Fruit fly (Drosophila melanogaster) whole organism, embryonic: ENCODE measurements around the gene moody.
A peak's percentile ranks its signal among the peaks of the same experiment; 100 is the strongest.

Source experiments
- BtbVII ChIP-seq: fragments of 200-800 bp; sonication (Bioruptor generic); optimal IDR thresholded peaks from 3 replicates; lab custom pipeline; 2017; ENCODE audit warnings: missing biosample characterization, mild to moderate bottlenecking, missing genetic modification characterization
- CG10321 ChIP-seq: fragments of 200-800 bp; sonication (Bioruptor generic); IDR thresholded peaks from 2 replicates; pipeline ENCODE4 v1.3.6; 2022; ENCODE audit warnings: missing biosample characterization, missing genetic modification characterization
- CG12659 ChIP-seq: fragments of 200-800 bp; sonication (Bioruptor generic); optimal IDR thresholded peaks from 3 replicates; lab custom pipeline; 2017; ENCODE audit warnings: mild to moderate bottlenecking, missing biosample characterization, missing genetic modification reagents, missing genetic modification characterization
- CG16779 ChIP-seq: fragments of 200-800 bp; sonication (Bioruptor generic); IDR thresholded peaks from 2 replicates; pipeline ENCODE4 v1.3.6; 2022; ENCODE audit warnings: missing biosample characterization, missing genetic modification characterization
- CG16813 ChIP-seq: fragments of 200-800 bp; sonication (Bioruptor generic); IDR thresholded peaks from 3 replicates; pipeline ENCODE4 v1.3.6; 2022; ENCODE audit warnings: missing biosample characterization, missing genetic modification characterization; ENCODE audit not compliant: partially characterized antibody
- CG16863 ChIP-seq: fragments of 200-800 bp; sonication (Bioruptor generic); optimal IDR thresholded peaks from 3 replicates; lab custom pipeline; 2016; ENCODE audit warnings: missing biosample characterization, missing genetic modification characterization
- CG17361 ChIP-seq: fragments of 200-800 bp; sonication (Bioruptor generic); IDR thresholded peaks from 3 replicates; pipeline ENCODE4 v1.3.6; 2022; ENCODE audit warnings: missing biosample characterization, missing genetic modification characterization
- CG18011 ChIP-seq: fragments of 200-800 bp; sonication (Bioruptor generic); optimal IDR thresholded peaks from 2 replicates; lab custom pipeline; 2017; ENCODE audit warnings: missing biosample characterization, missing genetic modification characterization, mild to moderate bottlenecking, moderate library complexity, missing genotype
- CG18476 ChIP-seq: fragments of 200-800 bp; sonication (Bioruptor generic); optimal IDR thresholded peaks from 2 replicates; lab custom pipeline; 2016; ENCODE audit warnings: missing biosample characterization, mild to moderate bottlenecking, missing genetic modification characterization
- CG34224 ChIP-seq: fragments of 200-800 bp; sonication (Bioruptor generic); IDR thresholded peaks from 3 replicates; pipeline ENCODE4 v1.3.6; 2022; ENCODE audit warnings: missing biosample characterization, missing genetic modification characterization; ENCODE audit not compliant: partially characterized antibody
- CG4404 ChIP-seq: fragments of 200-800 bp; sonication (Bioruptor generic); IDR thresholded peaks from 2 replicates; pipeline ENCODE4 v1.3.6; 2022; ENCODE audit warnings: missing biosample characterization, missing genetic modification characterization
- CG5953 ChIP-seq: fragments of 200-800 bp; sonication (Bioruptor generic); IDR thresholded peaks from 2 replicates; pipeline ENCODE4 v1.3.6; 2022; ENCODE audit warnings: missing biosample characterization, missing genetic modification characterization
- CG7839 ChIP-seq: fragments of 200-800 bp; sonication (Bioruptor generic); optimal IDR thresholded peaks from 3 replicates; lab custom pipeline; 2018; ENCODE audit warnings: missing biosample characterization, mild to moderate bottlenecking, missing genetic modification characterization, moderate library complexity
- CG8089 ChIP-seq: fragments of 200-800 bp; sonication (Bioruptor generic); optimal IDR thresholded peaks from 3 replicates; lab custom pipeline; 2016; ENCODE audit warnings: missing biosample characterization, missing genetic modification characterization
- CG8359 ChIP-seq: fragments of 200-800 bp; sonication (Bioruptor generic); optimal IDR thresholded peaks from 2 replicates; lab custom pipeline; 2017; ENCODE audit warnings: missing biosample characterization, mild to moderate bottlenecking, missing genetic modification characterization, borderline replicate concordance
- CG8924 ChIP-seq: fragments of 200-800 bp; optimal IDR thresholded peaks from 3 replicates; lab custom pipeline; 2019; ENCODE audit warnings: missing biosample characterization, mild to moderate bottlenecking, missing genetic modification characterization, moderate library complexity
- CrebB ChIP-seq: fragments of 200-800 bp; sonication (Bioruptor generic); optimal IDR thresholded peaks from 3 replicates; lab custom pipeline; 2018; ENCODE audit warnings: missing biosample characterization, mild to moderate bottlenecking, missing genetic modification characterization
- D ChIP-seq, 2 experiments: fragments of 200-800 bp in 1 of 2; fragments of >200 bp in 1 of 2; sonication (Bioruptor generic) in 1 of 2; optimal IDR thresholded peaks; 2 replicates in 1 of 2; 3 replicates in 1 of 2; lab custom pipeline; 2017; ENCODE audit warnings: mild to moderate bottlenecking in 1 of 2, missing biosample characterization in 1 of 2, missing genetic modification characterization in 1 of 2, missing genetic modification reagents in 1 of 2
- Dad ChIP-seq: fragments of 200-800 bp; sonication (Bioruptor generic); optimal IDR thresholded peaks from 3 replicates; lab custom pipeline; 2016; ENCODE audit warnings: missing biosample characterization, missing genetic modification characterization
- Gug ChIP-seq: fragments of 200-800 bp; sonication (Bioruptor generic); IDR thresholded peaks from 4 replicates; pipeline ENCODE4 v1.3.6; 2022; ENCODE audit warnings: missing biosample characterization, missing genetic modification characterization
- HmgD ChIP-seq: fragments of 200-800 bp; sonication (Bioruptor generic); optimal IDR thresholded peaks from 3 replicates; lab custom pipeline; 2016; ENCODE audit warnings: missing biosample characterization, missing genetic modification characterization
- Hr51 ChIP-seq, 2 experiments: fragments of 200-800 bp; sonication (Bioruptor generic); optimal IDR thresholded peaks; 2 replicates in 1 of 2; 3 replicates in 1 of 2; lab custom pipeline; 2016 to 2018; ENCODE audit warnings: missing biosample characterization in 2 of 2, missing genetic modification characterization in 2 of 2, mild to moderate bottlenecking in 1 of 2, moderate library complexity in 1 of 2
- Lim3 ChIP-seq: fragments of 200-800 bp; sonication (Bioruptor generic); IDR thresholded peaks from 2 replicates; pipeline ENCODE4 v1.3.6; 2022; ENCODE audit warnings: missing biosample characterization, missing genetic modification characterization
- Oaz ChIP-seq: fragments of 200-800 bp; sonication (Bioruptor generic); IDR thresholded peaks from 2 replicates; pipeline ENCODE4 v1.3.6; 2022; ENCODE audit warnings: missing biosample characterization, missing genetic modification characterization
- Optix ChIP-seq: fragments of 200-800 bp; sonication (Bioruptor generic); IDR thresholded peaks from 3 replicates; pipeline ENCODE4 v1.3.6; 2022; ENCODE audit warnings: missing biosample characterization, missing genetic modification characterization
- Rx ChIP-seq: fragments of 200-800 bp; sonication (Bioruptor generic); IDR thresholded peaks from 2 replicates; pipeline ENCODE4 v1.3.6; 2022; ENCODE audit warnings: missing biosample characterization, missing genetic modification characterization
- TFAM ChIP-seq: fragments of 200-800 bp; sonication (Bioruptor generic); optimal IDR thresholded peaks from 2 replicates; lab custom pipeline; 2017; ENCODE audit warnings: missing biosample characterization, missing genetic modification characterization, inconsistent platforms
- Vsx1 ChIP-seq: fragments of 200-800 bp; sonication (Bioruptor generic); optimal IDR thresholded peaks from 2 replicates; lab custom pipeline; 2017; ENCODE audit warnings: missing biosample characterization, mild to moderate bottlenecking, missing genetic modification characterization, missing genetic modification reagents
- ci ChIP-seq: fragments of 200-800 bp; sonication (Bioruptor generic); IDR thresholded peaks from 3 replicates; pipeline ENCODE4 v1.3.6; 2022; ENCODE audit warnings: missing biosample characterization, missing genetic modification characterization
- dan ChIP-seq: fragments of 200-800 bp; sonication (Bioruptor generic); IDR thresholded peaks from 2 replicates; pipeline ENCODE4 v1.3.6; 2022; ENCODE audit warnings: missing biosample characterization, missing genetic modification characterization
- danr ChIP-seq: fragments of 200-800 bp; sonication (Bioruptor generic); IDR thresholded peaks from 2 replicates; pipeline ENCODE4 v1.3.6; 2022; ENCODE audit warnings: missing biosample characterization, missing genetic modification characterization
- dmrt11E ChIP-seq: fragments of 200-800 bp; sonication (Bioruptor generic); optimal IDR thresholded peaks from 3 replicates; lab custom pipeline; 2018; ENCODE audit warnings: missing biosample characterization, mild to moderate bottlenecking, missing genetic modification characterization, moderate library complexity
- dysf ChIP-seq: fragments of 200-800 bp; sonication (Bioruptor generic); IDR thresholded peaks from 3 replicates; pipeline ENCODE4 v1.3.6; 2022; ENCODE audit warnings: missing biosample characterization, missing genetic modification characterization
- en ChIP-seq: fragments of 200-800 bp; sonication (Bioruptor generic); optimal IDR thresholded peaks from 2 replicates; lab custom pipeline; 2016; ENCODE audit warnings: missing biosample characterization, missing genetic modification characterization
- ftz-f1 ChIP-seq: fragments of 200-800 bp; sonication (Bioruptor generic); optimal IDR thresholded peaks from 2 replicates; lab custom pipeline; 2016; ENCODE audit warnings: missing biosample characterization, missing genetic modification characterization
- gce ChIP-seq: fragments of 200-800 bp; sonication (Bioruptor generic); IDR thresholded peaks from 3 replicates; pipeline ENCODE4 v1.3.6; 2022; ENCODE audit warnings: missing biosample characterization, missing genetic modification characterization
- gcm2 ChIP-seq: fragments of 200-800 bp; sonication (Bioruptor generic); optimal IDR thresholded peaks from 2 replicates; lab custom pipeline; 2016; ENCODE audit warnings: missing biosample characterization, missing genetic modification characterization
- gfzf ChIP-seq: fragments of 200-800 bp; sonication (Bioruptor generic); optimal IDR thresholded peaks from 2 replicates; lab custom pipeline; 2016; ENCODE audit warnings: missing biosample characterization, mild to moderate bottlenecking, missing genetic modification characterization, moderate library complexity
- inv ChIP-seq: fragments of 200-800 bp; sonication (Bioruptor generic); IDR thresholded peaks from 2 replicates; pipeline ENCODE4 v1.3.6; 2022; ENCODE audit warnings: missing biosample characterization, missing genetic modification characterization; ENCODE audit not compliant: partially characterized antibody
- jumu ChIP-seq: fragments of 200-800 bp; sonication (Bioruptor generic); optimal IDR thresholded peaks from 3 replicates; lab custom pipeline; 2016; ENCODE audit warnings: missing biosample characterization, missing genetic modification characterization
- kni ChIP-seq: fragments of 200-800 bp; sonication (Bioruptor generic); optimal IDR thresholded peaks from 3 replicates; lab custom pipeline; 2017; ENCODE audit warnings: mild to moderate bottlenecking, missing biosample characterization, missing genetic modification reagents, missing genetic modification characterization
- lilli ChIP-seq: fragments of 200-800 bp; sonication (Bioruptor generic); optimal IDR thresholded peaks from 3 replicates; lab custom pipeline; 2016; ENCODE audit warnings: missing biosample characterization, missing genetic modification characterization
- onecut ChIP-seq: fragments of 200-800 bp; sonication (Bioruptor generic); IDR thresholded peaks from 2 replicates; pipeline ENCODE4 v1.3.6; 2022; ENCODE audit warnings: missing biosample characterization, missing genetic modification characterization
- sd ChIP-seq: fragments of 200-800 bp; sonication (Bioruptor generic); optimal IDR thresholded peaks from 3 replicates; lab custom pipeline; 2018; ENCODE audit warnings: missing biosample characterization, mild to moderate bottlenecking, missing genetic modification characterization, moderate library complexity
- sqz ChIP-seq: fragments of 200-800 bp; sonication (Bioruptor generic); optimal IDR thresholded peaks from 3 replicates; lab custom pipeline; 2018; ENCODE audit warnings: missing biosample characterization, mild to moderate bottlenecking, missing genetic modification characterization
- trh ChIP-seq: fragments of 200-800 bp; sonication (Bioruptor generic); optimal IDR thresholded peaks from 2 replicates; lab custom pipeline; 2016; ENCODE audit warnings: missing biosample characterization, missing genetic modification characterization
- twi ChIP-seq: fragments of 200-800 bp; optimal IDR thresholded peaks from 2 replicates; lab custom pipeline; 2019; ENCODE audit warnings: missing biosample characterization, mild to moderate bottlenecking, missing genetic modification characterization, moderate library complexity
- vfl ChIP-seq: fragments of 200-800 bp; sonication (Bioruptor generic); optimal IDR thresholded peaks from 2 replicates; lab custom pipeline; 2016; ENCODE audit warnings: missing biosample characterization, missing genetic modification characterization
- z ChIP-seq: fragments of 200-800 bp; sonication (Bioruptor generic); IDR thresholded peaks from 3 replicates; pipeline ENCODE4 v1.3.6; 2022; ENCODE audit warnings: missing biosample characterization, missing genetic modification characterization

The moody gene

DNA sequence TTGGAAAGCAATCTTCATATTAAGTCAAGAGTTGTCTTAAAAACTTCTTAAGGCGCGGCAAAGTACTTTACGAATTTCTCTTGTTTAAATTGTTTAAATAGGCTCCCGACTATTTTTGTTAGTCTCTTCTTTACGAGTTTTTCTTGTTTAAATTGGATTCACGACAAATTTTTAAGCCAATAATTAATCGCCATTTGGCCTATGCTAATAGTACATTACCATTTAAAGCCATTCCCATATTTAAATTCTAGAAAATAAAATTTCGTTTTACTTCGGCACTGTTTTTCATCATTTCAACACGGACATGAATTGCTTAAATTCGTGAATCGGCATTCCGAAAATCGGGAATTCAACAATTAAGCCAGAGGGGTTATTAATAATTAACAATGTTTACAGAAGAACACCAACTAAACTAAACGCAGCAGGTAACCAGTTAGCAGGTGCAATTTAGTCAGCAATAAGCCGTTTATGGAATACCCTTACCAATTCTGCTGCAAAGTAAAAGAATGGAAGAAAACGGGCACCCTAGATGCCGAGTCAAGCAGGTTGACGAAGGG, 40.4 kb downstream of the moody start (continued):
- TF ChIP-seq Lim3 (GFP tag; lab: Robert Waterston, UW): no peak
- TF ChIP-seq ci (GFP tag; lab: Robert Waterston, UW): peak; percentile 39; the same call in 2 of the 3 replicates
- TF ChIP-seq BtbVII (GFP tag; lab: Kevin White, UChicago): peak; percentile 55
- TF ChIP-seq D (optimal IDR thresholded peaks at IDR 0.05; lab: Kevin White, UChicago): no peak
- peak; percentile 70 for TF ChIP-seq D (GFP tag; optimal IDR thresholded peaks at IDR 0.05; lab: Kevin White, UChicago)
- TF ChIP-seq CrebB (tag; lab: Kevin White, UChicago): no peak
- TF ChIP-seq Gug (GFP tag; lab: Robert Waterston, UW): peak; percentile 34; the same call in 2 of the 4 replicates
- TF ChIP-seq sd (tag; lab: Kevin White, UChicago): no peak
- TF ChIP-seq CG16813 (GFP tag; lab: Robert Waterston, UW): no peak
- peak; percentile 68 for TF ChIP-seq dysf
- TF ChIP-seq Hr51 (GFP tag; optimal IDR thresholded peaks at IDR 0.05; lab: Kevin White, UChicago): peak; percentile 75 to 81
- TF ChIP-seq twi: peak; percentile 52
- TF ChIP-seq CG18011: peak; percentile 44
- TF ChIP-seq HmgD (GFP tag; lab: Kevin White, UChicago): no peak
- no peak for TF ChIP-seq ftz-f1 (GFP tag; lab: Kevin White, UChicago)
- 0 out of 2 replicates have a peak, but pooled peaks have one; percentile 39 for TF ChIP-seq CG5953 (GFP tag; lab: Robert Waterston, UW)
- peak; percentile 51 for TF ChIP-seq CG8359 (GFP tag; lab: Kevin White, UChicago)
- TF ChIP-seq Dad: peak; percentile 56
- peak; percentile 83 for TF ChIP-seq CG18476 (GFP tag; lab: Kevin White, UChicago)
- no peak for TF ChIP-seq kni
- peak; percentile 59 for TF ChIP-seq vfl (GFP tag; lab: Kevin White, UChicago)
- peak; percentile 10 for TF ChIP-seq trh (GFP tag; lab: Kevin White, UChicago)
- TF ChIP-seq gcm2 (GFP tag; lab: Kevin White, UChicago): peak; percentile 43
- TF ChIP-seq sqz: peak; percentile 19
- TF ChIP-seq jumu (GFP tag; lab: Kevin White, UChicago): peak; percentile 70
- no peak for TF ChIP-seq CG34224
- TF ChIP-seq inv: no peak
- TF ChIP-seq Vsx1 (GFP tag; lab: Kevin White, UChicago): peak; percentile 29
- TF ChIP-seq CG7839 (tag; lab: Kevin White, UChicago): peak; percentile 79
- TF ChIP-seq CG16863 (GFP tag; lab: Kevin White, UChicago): peak; percentile 72
- peak; percentile 48 for TF ChIP-seq Rx (GFP tag; lab: Robert Waterston, UW)
- no peak for TF ChIP-seq TFAM (GFP tag; lab: Kevin White, UChicago)
- peak; percentile 79 for TF ChIP-seq CG12659 (GFP tag; lab: Kevin White, UChicago)
- TF ChIP-seq Optix (GFP tag; lab: Robert Waterston, UW): no peak; the same call in 2 of the 3 replicates
- no peak for TF ChIP-seq Oaz (GFP tag; lab: Robert Waterston, UW)
- TF ChIP-seq dmrt11E (tag; lab: Kevin White, UChicago): peak; percentile 78
- peak; percentile 49; the same call in 1 of the 2 replicates for TF ChIP-seq danr (GFP tag; lab: Robert Waterston, UW)
- TF ChIP-seq dan (GFP tag; lab: Robert Waterston, UW): no peak
- peak; percentile 44 for TF ChIP-seq CG4404 (GFP tag; lab: Robert Waterston, UW)
- TF ChIP-seq CG10321 (GFP tag; lab: Robert Waterston, UW): no peak; the same call in 1 of the 2 replicates
- no peak for TF ChIP-seq gce (GFP tag; lab: Robert Waterston, UW)
- TF ChIP-seq gfzf (GFP tag; lab: Kevin White, UChicago): peak; percentile 57
- no peak for TF ChIP-seq z (GFP tag; lab: Robert Waterston, UW)
- peak; percentile 69 for TF ChIP-seq CG8089 (GFP tag; lab: Kevin White, UChicago)
- TF ChIP-seq CG17361 (GFP tag; lab: Robert Waterston, UW): peak; percentile 94
- TF ChIP-seq en (GFP tag; lab: Kevin White, UChicago): peak; percentile 13
- TF ChIP-seq CG16779 (GFP tag; lab: Robert Waterston, UW): no peak
- TF ChIP-seq lilli (GFP tag; lab: Kevin White, UChicago): peak; percentile 82
- 0 out of 2 replicates have a peak, but pooled peaks have one; percentile 34 for TF ChIP-seq onecut (GFP tag; lab: Robert Waterston, UW)
- TF ChIP-seq CG8924 (tag; lab: Kevin White, UChicago): peak; percentile 74
